Fruit fly (Drosophila melanogaster): ENCODE results near the gene CG18641.

The CG18641 gene

dm6 chr2L:2363626-2364147 lies 51.4 kb downstream of the CG18641 start (continued):
- TF ChIP-seq ss (GFP tag; optimal IDR thresholded peaks at IDR 0.05), result peak; percentile 95 to 97
- TF ChIP-seq svp (GFP tag), result peak; percentile 97
- TF ChIP-seq dsx (GFP tag; optimal IDR thresholded peaks at IDR 0.05; ENCODE audit: poor library complexity, severe bottlenecking), result peak; percentile 97
- peak; percentile 94 for TF ChIP-seq net (GFP tag; optimal IDR thresholded peaks at IDR 0.05)
- peak; percentile 88 for TF ChIP-seq vri (GFP tag; optimal IDR thresholded peaks at IDR 0.05)
- peak; percentile 94 for TF ChIP-seq topi (GFP tag; optimal IDR thresholded peaks at IDR 0.05)
- TF ChIP-seq Ets96B (tag; optimal IDR thresholded peaks at IDR 0.05), result peak; percentile 97
- TF ChIP-seq CG15336 (GFP tag; IDR thresholded peaks at IDR 0.05), result peak; percentile 98
- peak; percentile 95 for TF ChIP-seq CG6276 (GFP tag; optimal IDR thresholded peaks at IDR 0.05)
- TF ChIP-seq Hr38 (GFP tag; optimal IDR thresholded peaks at IDR 0.05), result no peak
- TF ChIP-seq CG10631 (GFP tag; optimal IDR thresholded peaks at IDR 0.05), result peak; percentile 90

dm6 chr2L:2362808-2363394 lies 52.2 kb downstream of the CG18641 start:
- TF ChIP-seq CG4318 (GFP tag; optimal IDR thresholded peaks at IDR 0.05), result no peak
- no peak for TF ChIP-seq CG11294 (GFP tag; IDR thresholded peaks at IDR 0.05)
- peak; percentile 3 for TF ChIP-seq topi (GFP tag; optimal IDR thresholded peaks at IDR 0.05)
- TF ChIP-seq net (GFP tag; optimal IDR thresholded peaks at IDR 0.05), result no peak
- no peak for TF ChIP-seq acj6 (GFP tag; optimal IDR thresholded peaks at IDR 0.05)
- no peak for TF ChIP-seq Eip75B (GFP tag; optimal IDR thresholded peaks at IDR 0.05)
- TF ChIP-seq Eip93F (GFP tag; optimal IDR thresholded peaks at IDR 0.05), result no peak
- TF ChIP-seq CG6163 (GFP tag; IDR thresholded peaks at IDR 0.05), result no peak
- no peak for TF ChIP-seq eg (GFP tag; IDR thresholded peaks at IDR 0.05)
- TF ChIP-seq dac (GFP tag; optimal IDR thresholded peaks at IDR 0.05), result no peak
- TF ChIP-seq CG11762 (GFP tag; optimal IDR thresholded peaks at IDR 0.05; ENCODE audit: insufficient read depth), result no peak
- TF ChIP-seq esn (GFP tag; optimal IDR thresholded peaks at IDR 0.05), result no peak
- TF ChIP-seq CG15336 (GFP tag; IDR thresholded peaks at IDR 0.05), result peak; percentile 54
- TF ChIP-seq ss (GFP tag; optimal IDR thresholded peaks at IDR 0.05), result peak; percentile 74 to 82
- no peak for TF ChIP-seq CG8319 (GFP tag; optimal IDR thresholded peaks at IDR 0.05)
- no peak for TF ChIP-seq Gug (GFP tag; IDR thresholded peaks at IDR 0.05)
- no peak for TF ChIP-seq salr (GFP tag; optimal IDR thresholded peaks at IDR 0.05)
- no peak for TF ChIP-seq Hr4 (GFP tag; optimal IDR thresholded peaks at IDR 0.05)
- no peak for TF ChIP-seq pdm3 (GFP tag; optimal IDR thresholded peaks at IDR 0.05)
- TF ChIP-seq CG7368 (GFP tag; optimal IDR thresholded peaks at IDR 0.05), result peak; percentile 23
- TF ChIP-seq Sox15 (GFP tag; optimal IDR thresholded peaks at IDR 0.05), result no peak
- no peak for TF ChIP-seq Eip78C (GFP tag)
- TF ChIP-seq Lpt (GFP tag; optimal IDR thresholded peaks at IDR 0.05), result peak; percentile 56
- TF ChIP-seq fd59A (GFP tag; optimal IDR thresholded peaks at IDR 0.05), result no peak
- no peak for TF ChIP-seq cyc (GFP tag; optimal IDR thresholded peaks at IDR 0.05)
- TF ChIP-seq Sox102F (GFP tag; optimal IDR thresholded peaks at IDR 0.05), result no peak
- peak; percentile 30 for TF ChIP-seq CG1621 (tag; optimal IDR thresholded peaks at IDR 0.05)
- no peak for TF ChIP-seq Ets21C (GFP tag; optimal IDR thresholded peaks at IDR 0.05)
- peak; percentile 62 for TF ChIP-seq CG6808 (GFP tag; optimal IDR thresholded peaks at IDR 0.05)
- peak; percentile 53 for TF ChIP-seq CG6854 (GFP tag; optimal IDR thresholded peaks at IDR 0.05)
- 0 out of 3 replicates have a peak, but pooled peaks have one; percentile 30 for TF ChIP-seq CG8119 (GFP tag; IDR thresholded peaks at IDR 0.05)
- no peak for TF ChIP-seq CG32006 (GFP tag; optimal IDR thresholded peaks at IDR 0.05)
- TF ChIP-seq CG6792 (GFP tag; optimal IDR thresholded peaks at IDR 0.05), result peak; percentile 13
- TF ChIP-seq spab (GFP tag; optimal IDR thresholded peaks at IDR 0.05), result peak; percentile 40
- peak; percentile 59 for TF ChIP-seq CG6276 (GFP tag; optimal IDR thresholded peaks at IDR 0.05)
- no peak for TF ChIP-seq Ets96B (tag; optimal IDR thresholded peaks at IDR 0.05)
- no peak for TF ChIP-seq Hr39 (GFP tag; optimal IDR thresholded peaks at IDR 0.05)
- peak; percentile 51 for TF ChIP-seq fkh (GFP tag; optimal IDR thresholded peaks at IDR 0.05)
- peak; percentile 45 for TF ChIP-seq dsx (GFP tag; optimal IDR thresholded peaks at IDR 0.05; ENCODE audit: poor library complexity, severe bottlenecking)
- TF ChIP-seq CG9139 (GFP tag; optimal IDR thresholded peaks at IDR 0.05), result peak; percentile 70
- TF ChIP-seq CG10631 (GFP tag; optimal IDR thresholded peaks at IDR 0.05), result no peak
- TF ChIP-seq fd85E (GFP tag; optimal IDR thresholded peaks at IDR 0.05), result no peak
- peak; percentile 10 for TF ChIP-seq Sox14 (GFP tag; optimal IDR thresholded peaks at IDR 0.05)
- no peak for TF ChIP-seq Hr38 (GFP tag; optimal IDR thresholded peaks at IDR 0.05)
- TF ChIP-seq Met (GFP tag; optimal IDR thresholded peaks at IDR 0.05), result peak; percentile 21
- TF ChIP-seq lz (GFP tag; optimal IDR thresholded peaks at IDR 0.05), result no peak
